Fruit fly (Drosophila melanogaster) whole organism, larva: ENCODE data around the gene Acph-1.

ENCODE experiments used
- noc ChIP-seq: fragments of 200-800 bp; sonication (Bioruptor generic); optimal IDR thresholded peaks from 3 replicates; lab custom pipeline; 2019; ENCODE audit warnings: missing biosample characterization, mild to moderate bottlenecking, missing genetic modification characterization, moderate library complexity

Gene Acph-1

DNA sequence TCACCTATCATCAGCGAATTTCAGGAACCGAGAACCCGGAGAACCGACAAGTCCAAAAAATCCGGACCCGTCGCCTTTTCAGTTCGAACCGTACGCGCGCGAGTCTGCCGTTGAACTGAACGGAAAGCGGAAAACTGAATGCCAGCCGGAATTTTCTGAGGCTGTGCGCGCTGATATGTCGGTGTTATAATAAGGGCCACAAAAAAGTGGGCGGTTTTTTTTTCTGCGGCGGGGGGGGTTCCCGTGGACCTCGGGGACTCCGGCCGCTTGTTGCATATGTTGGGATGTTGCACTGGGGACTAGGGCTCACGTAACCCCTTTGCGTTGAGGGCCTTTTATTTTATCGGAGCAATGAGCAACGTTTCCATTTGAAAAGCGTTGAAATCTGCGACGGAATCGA, 23.9 kb downstream of the Acph-1 start, which contains the start of gene TkR99D:
Gene TkR99D, minus strand, starts transcription at position 101 of the 400 bp plus-strand sequence.
- TF ChIP-seq noc (tag; lab: Kevin White, UChicago), result no peak

DNA sequence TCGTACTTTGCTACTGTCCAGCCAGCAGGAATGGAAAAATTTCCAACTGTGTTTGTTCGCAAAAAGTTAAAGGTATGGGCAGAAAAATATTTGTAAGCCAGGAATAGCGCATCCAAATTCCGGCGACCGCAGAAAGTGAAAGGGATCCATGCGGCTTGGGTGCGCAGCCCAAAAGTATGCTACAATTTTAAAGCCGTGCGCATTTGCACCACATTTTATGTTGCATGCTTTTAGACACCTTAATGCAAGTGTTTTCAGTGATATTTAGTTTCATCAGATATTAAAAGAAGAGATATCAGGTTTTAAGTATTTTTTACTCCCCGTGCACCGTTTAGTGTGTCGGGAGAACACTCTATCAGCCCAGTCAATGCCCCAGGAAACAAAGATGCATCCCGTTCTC, 30.1 kb downstream of the Acph-1 start:
- no peak for TF ChIP-seq noc (tag; lab: Kevin White, UChicago)

DNA sequence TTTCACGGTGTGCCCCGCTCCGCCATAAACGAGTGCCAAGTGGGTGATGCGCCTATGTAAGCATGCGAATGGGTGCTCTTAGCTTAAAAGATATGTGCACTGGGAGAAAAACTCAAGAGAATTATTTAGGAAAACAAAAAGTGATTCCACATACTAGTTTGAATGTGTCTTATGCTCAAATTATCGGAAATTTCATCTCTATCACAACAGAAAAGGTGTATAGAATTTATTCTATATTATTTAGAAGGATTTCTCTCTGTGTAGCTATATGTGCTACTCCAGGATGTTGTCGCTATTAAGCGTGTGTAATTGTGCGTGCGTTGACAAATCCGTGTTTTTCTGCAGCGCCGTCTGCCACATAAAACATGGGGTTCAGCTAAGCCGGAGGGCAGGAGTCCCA, 33.9 kb downstream of the Acph-1 start:
- TF ChIP-seq noc (tag; lab: Kevin White, UChicago), result no peak
